Fruit fly (Drosophila melanogaster) whole organism, prepupa: Measurements from ENCODE around the gene CG2246.

Source experiments
- Blimp-1 ChIP-seq: fragments of 200-800 bp; sonication (Bioruptor generic); optimal IDR thresholded peaks from 3 replicates; lab custom pipeline; 2017; ENCODE audit warnings: missing biosample characterization, missing genetic modification characterization, mild to moderate bottlenecking, moderate library complexity, missing genetic modification reagents
- CG11294 ChIP-seq: fragments of 200-800 bp; sonication (Bioruptor generic); IDR thresholded peaks from 2 replicates; pipeline ENCODE4 v1.3.6; 2022; ENCODE audit warnings: missing biosample characterization, missing genetic modification characterization
- CG11762 ChIP-seq: fragments of 200-800 bp; sonication (Bioruptor generic); optimal IDR thresholded peaks from 3 replicates; lab custom pipeline; 2016; ENCODE audit warnings: missing biosample characterization, missing genetic modification characterization; ENCODE audit not compliant: insufficient read depth
- CG11902 ChIP-seq: fragments of 200-800 bp; sonication (Bioruptor generic); optimal IDR thresholded peaks from 3 replicates; lab custom pipeline; 2016; ENCODE audit warnings: missing biosample characterization, missing genetic modification characterization
- CG3032 ChIP-seq: fragments of 200-800 bp; optimal IDR thresholded peaks from 2 replicates; lab custom pipeline; 2019; ENCODE audit warnings: missing biosample characterization, mild to moderate bottlenecking, missing genetic modification characterization, moderate library complexity
- CG31627 ChIP-seq: fragments of 200-800 bp; sonication (Bioruptor generic); optimal IDR thresholded peaks from 3 replicates; lab custom pipeline; 2016; ENCODE audit warnings: missing biosample characterization, missing genetic modification characterization
- CG6163 ChIP-seq: fragments of 200-800 bp; sonication (Bioruptor generic); IDR thresholded peaks from 3 replicates; pipeline ENCODE4 v1.3.6; 2022; ENCODE audit warnings: missing biosample characterization, missing genetic modification characterization
- CG6276 ChIP-seq: fragments of 200-800 bp; sonication (Bioruptor generic); optimal IDR thresholded peaks from 2 replicates; lab custom pipeline; 2017; ENCODE audit warnings: missing biosample characterization, mild to moderate bottlenecking, missing genetic modification characterization
- CG6854 ChIP-seq: fragments of 200-800 bp; sonication (Bioruptor generic); optimal IDR thresholded peaks from 2 replicates; lab custom pipeline; 2017; ENCODE audit warnings: missing biosample characterization, mild to moderate bottlenecking, missing genetic modification characterization
- CG8119 ChIP-seq: fragments of 200-800 bp; sonication (Bioruptor generic); IDR thresholded peaks from 3 replicates; pipeline ENCODE4 v1.3.6; 2022; ENCODE audit warnings: missing biosample characterization, missing genetic modification characterization
- CG8319 ChIP-seq: fragments of 200-800 bp; sonication (Bioruptor generic); optimal IDR thresholded peaks from 3 replicates; lab custom pipeline; 2016; ENCODE audit warnings: missing biosample characterization, missing genetic modification characterization
- CG9139 ChIP-seq: fragments of 200-800 bp; sonication (Bioruptor generic); optimal IDR thresholded peaks from 3 replicates; lab custom pipeline; 2017; ENCODE audit warnings: missing biosample characterization, mild to moderate bottlenecking, missing genetic modification characterization
- Eip75B ChIP-seq: fragments of 200-800 bp; sonication (Bioruptor generic); optimal IDR thresholded peaks from 3 replicates; lab custom pipeline; 2016; ENCODE audit warnings: missing biosample characterization, missing genetic modification characterization
- Eip78C ChIP-seq: fragments of 200-800 bp; sonication (Bioruptor generic); peaks from one replicate; lab custom pipeline; 2016; ENCODE audit warnings: missing biosample characterization, missing genetic modification characterization
- Eip93F ChIP-seq: fragments of 200-800 bp; sonication (Bioruptor generic); optimal IDR thresholded peaks from 2 replicates; lab custom pipeline; 2016; ENCODE audit warnings: missing biosample characterization, mild to moderate bottlenecking, missing genetic modification characterization
- Ets21C ChIP-seq: fragments of 200-800 bp; sonication (Bioruptor generic); optimal IDR thresholded peaks from 3 replicates; lab custom pipeline; 2016; ENCODE audit warnings: missing biosample characterization, missing genetic modification characterization
- Hr39 ChIP-seq: fragments of 200-800 bp; sonication (Bioruptor generic); optimal IDR thresholded peaks from 2 replicates; lab custom pipeline; 2016; ENCODE audit warnings: missing biosample characterization, missing genetic modification characterization
- Lpt ChIP-seq: fragments of 200-800 bp; sonication (Bioruptor generic); optimal IDR thresholded peaks from 3 replicates; lab custom pipeline; 2016; ENCODE audit warnings: missing biosample characterization, missing genetic modification characterization
- Smox ChIP-seq: fragments of 200-800 bp; sonication (Bioruptor generic); optimal IDR thresholded peaks from 3 replicates; lab custom pipeline; 2016; ENCODE audit warnings: missing biosample characterization, missing genetic modification characterization
- Sox14 ChIP-seq: fragments of 200-800 bp; sonication (Bioruptor generic); optimal IDR thresholded peaks from 3 replicates; lab custom pipeline; 2016; ENCODE audit warnings: missing biosample characterization, missing genetic modification characterization
- Sox15 ChIP-seq: fragments of 200-800 bp; sonication (Bioruptor generic); optimal IDR thresholded peaks from 3 replicates; lab custom pipeline; 2016; ENCODE audit warnings: missing biosample characterization, missing genetic modification characterization
- achi ChIP-seq: fragments of 200-800 bp; sonication (Bioruptor generic); optimal IDR thresholded peaks from 3 replicates; lab custom pipeline; 2016; ENCODE audit warnings: missing biosample characterization, missing genetic modification characterization
- acj6 ChIP-seq: fragments of 200-800 bp; sonication (Bioruptor generic); optimal IDR thresholded peaks from 3 replicates; lab custom pipeline; 2016; ENCODE audit warnings: missing biosample characterization, missing genetic modification characterization
- cyc ChIP-seq: fragments of 200-800 bp; sonication (Bioruptor generic); optimal IDR thresholded peaks from 3 replicates; lab custom pipeline; 2016; ENCODE audit warnings: missing biosample characterization, missing genetic modification characterization
- dac ChIP-seq: fragments of 200-800 bp; sonication (Bioruptor generic); optimal IDR thresholded peaks from 2 replicates; lab custom pipeline; 2017; ENCODE audit warnings: missing biosample characterization, mild to moderate bottlenecking, missing genetic modification characterization
- eg ChIP-seq: fragments of 200-800 bp; sonication (Bioruptor generic); IDR thresholded peaks from 3 replicates; pipeline ENCODE4 v1.3.6; 2022; ENCODE audit warnings: missing biosample characterization, missing genetic modification characterization
- esn ChIP-seq: fragments of 200-800 bp; sonication (Bioruptor generic); optimal IDR thresholded peaks from 2 replicates; lab custom pipeline; 2016; ENCODE audit warnings: missing biosample characterization, mild to moderate bottlenecking, missing genetic modification characterization, moderate library complexity
- fd59A ChIP-seq: fragments of 200-800 bp; sonication (Bioruptor generic); optimal IDR thresholded peaks from 2 replicates; lab custom pipeline; 2017; ENCODE audit warnings: missing biosample characterization, mild to moderate bottlenecking, missing genetic modification characterization, missing genetic modification reagents
- fd85E ChIP-seq: fragments of 200-800 bp; sonication (Bioruptor generic); optimal IDR thresholded peaks from 3 replicates; lab custom pipeline; 2016; ENCODE audit warnings: missing biosample characterization, missing genetic modification characterization
- fkh ChIP-seq: fragments of 200-800 bp; sonication (Bioruptor generic); optimal IDR thresholded peaks from 3 replicates; lab custom pipeline; 2017; ENCODE audit warnings: missing biosample characterization, mild to moderate bottlenecking, missing genetic modification characterization, moderate library complexity
- lz ChIP-seq: fragments of 200-800 bp; sonication (Bioruptor generic); optimal IDR thresholded peaks from 3 replicates; lab custom pipeline; 2016; ENCODE audit warnings: missing biosample characterization, missing genetic modification characterization
- net ChIP-seq: fragments of 200-800 bp; sonication (Bioruptor generic); optimal IDR thresholded peaks from 3 replicates; lab custom pipeline; 2016; ENCODE audit warnings: missing biosample characterization, missing genetic modification characterization
- pdm3 ChIP-seq: fragments of 200-800 bp; sonication (Bioruptor generic); optimal IDR thresholded peaks from 3 replicates; lab custom pipeline; 2016; ENCODE audit warnings: missing biosample characterization, missing genetic modification characterization
- salr ChIP-seq, 2 experiments: fragments of 200-800 bp; sonication (Bioruptor generic); optimal IDR thresholded peaks; 3 replicates each; lab custom pipeline; 2016 to 2018; ENCODE audit warnings: missing biosample characterization in 2 of 2, missing genetic modification characterization in 2 of 2, mild to moderate bottlenecking in 1 of 2
- svp ChIP-seq: fragments of 200-800 bp; sonication (Bioruptor generic); peaks from one replicate; lab custom pipeline; 2016; ENCODE audit warnings: missing biosample characterization, missing genetic modification characterization
- topi ChIP-seq: fragments of 200-800 bp; sonication (Bioruptor generic); optimal IDR thresholded peaks from 3 replicates; lab custom pipeline; 2016; ENCODE audit warnings: missing biosample characterization, missing genetic modification characterization
- vri ChIP-seq: fragments of 200-800 bp; sonication (Bioruptor generic); optimal IDR thresholded peaks from 3 replicates; lab custom pipeline; 2016; ENCODE audit warnings: missing biosample characterization, mild to moderate bottlenecking, missing genetic modification characterization

The CG2246 gene

DNA sequence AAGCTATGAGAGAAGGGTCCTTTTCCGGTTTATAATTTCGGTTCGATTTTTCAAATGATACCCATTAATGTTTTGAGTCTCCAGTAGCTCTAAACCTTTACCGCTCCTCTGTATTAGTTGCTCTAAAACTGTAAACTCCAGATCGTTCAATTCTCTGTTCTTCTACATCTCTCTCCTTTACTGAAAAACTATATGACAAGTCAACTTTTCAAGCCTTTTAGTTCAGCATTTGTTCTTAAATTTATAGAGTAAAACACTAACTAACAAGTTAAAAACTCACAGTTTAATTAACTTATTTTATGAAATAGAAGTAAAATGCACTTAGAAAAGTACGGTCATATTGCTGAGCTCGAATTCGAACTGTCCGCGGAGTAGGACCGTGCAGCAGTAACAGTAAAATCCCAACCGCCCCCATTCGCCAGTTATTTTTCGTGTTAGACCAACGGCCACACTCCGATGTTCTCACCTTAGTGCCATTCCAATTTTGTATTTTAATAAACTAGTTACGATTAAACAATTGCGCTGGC is 38.5 kb downstream of the CG2246 start:
- TF ChIP-seq topi (GFP tag; lab: Kevin White, UChicago): peak; percentile 10
- no peak for TF ChIP-seq Sox15
- peak; percentile 27 for TF ChIP-seq svp (GFP tag; lab: Kevin White, UChicago)
- TF ChIP-seq CG11902: no peak
- TF ChIP-seq Eip78C (GFP tag; lab: Kevin White, UChicago): peak; percentile 60

dm6 chr3R:30561207-30561606 is 40.1 kb downstream of the CG2246 start:
- no peak for TF ChIP-seq Blimp-1 (GFP tag; lab: Kevin White, UChicago)
- no peak for TF ChIP-seq CG3032 (tag; lab: Kevin White, UChicago)
- no peak for TF ChIP-seq fkh
- TF ChIP-seq dac: no peak
- TF ChIP-seq CG6276 (GFP tag; lab: Kevin White, UChicago): no peak
- TF ChIP-seq vri (GFP tag; lab: Kevin White, UChicago): no peak
- TF ChIP-seq salr (GFP tag; optimal IDR thresholded peaks at IDR 0.05; lab: Kevin White, UChicago): no peak
- TF ChIP-seq Smox (GFP tag; lab: Kevin White, UChicago): no peak
- TF ChIP-seq Eip75B (GFP tag; lab: Kevin White, UChicago): no peak
- TF ChIP-seq achi: no peak
- TF ChIP-seq lz (GFP tag; lab: Kevin White, UChicago): no peak
- TF ChIP-seq Lpt: no peak
- no peak for TF ChIP-seq net
- no peak for TF ChIP-seq Eip93F (GFP tag; lab: Kevin White, UChicago)
- TF ChIP-seq pdm3 (GFP tag; lab: Kevin White, UChicago): no peak

- no peak for TF ChIP-seq vri (GFP tag; lab: Kevin White, UChicago)
- no peak for TF ChIP-seq CG6854 (GFP tag; lab: Kevin White, UChicago)
- no peak for TF ChIP-seq Hr39
- no peak for TF ChIP-seq fd85E
- no peak for TF ChIP-seq dac
- TF ChIP-seq CG31627 (GFP tag; lab: Kevin White, UChicago): no peak
- no peak for TF ChIP-seq fd59A (GFP tag; lab: Kevin White, UChicago)
- no peak for TF ChIP-seq CG11902
- no peak for TF ChIP-seq lz (GFP tag; lab: Kevin White, UChicago)
- no peak for TF ChIP-seq acj6 (GFP tag; lab: Kevin White, UChicago)
- TF ChIP-seq Sox14 (GFP tag; lab: Kevin White, UChicago): no peak
- no peak for TF ChIP-seq topi (GFP tag; lab: Kevin White, UChicago)
- TF ChIP-seq Lpt: no peak
- no peak for TF ChIP-seq achi
Measured at dm6 chr3R:30560070-30560469, 41.2 kb downstream of the CG2246 start, which contains the start of gene CG34155. Gene CG34155, minus strand, starts transcription at chr3R:30560199.

DNA sequence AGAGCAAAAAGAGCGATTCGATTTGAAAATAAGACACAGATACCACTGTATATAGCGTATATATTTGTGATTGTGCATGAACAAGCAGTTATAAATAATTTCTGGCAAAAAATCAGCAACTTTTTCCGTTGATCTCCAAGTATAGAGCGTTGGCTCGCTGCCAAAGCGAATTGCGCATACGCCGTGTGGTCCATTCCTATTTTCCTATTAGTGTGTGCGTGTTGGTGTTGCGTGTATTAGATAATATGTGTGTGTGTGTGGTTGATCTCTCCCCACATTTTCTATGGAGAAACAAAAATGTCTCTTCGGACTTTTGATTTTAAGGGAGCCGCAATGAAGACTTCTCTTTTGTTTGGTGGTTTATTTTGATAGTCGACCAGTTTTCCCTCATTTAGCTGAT is 48.7 kb downstream of the CG2246 start:
- TF ChIP-seq CG11294: no peak
- TF ChIP-seq Eip78C (GFP tag; lab: Kevin White, UChicago): no peak
- no peak for TF ChIP-seq net
- TF ChIP-seq fd59A (GFP tag; lab: Kevin White, UChicago): no peak
- no peak for TF ChIP-seq fd85E
- no peak for TF ChIP-seq CG11762
- TF ChIP-seq Sox14 (GFP tag; lab: Kevin White, UChicago): no peak
- TF ChIP-seq CG8319 (GFP tag; lab: Kevin White, UChicago): no peak
- no peak for TF ChIP-seq Ets21C (GFP tag; lab: Kevin White, UChicago)
- TF ChIP-seq Sox15: no peak
- TF ChIP-seq esn (GFP tag; lab: Kevin White, UChicago): no peak
- no peak for TF ChIP-seq cyc (GFP tag; lab: Kevin White, UChicago)
- TF ChIP-seq achi: no peak
- TF ChIP-seq Eip93F (GFP tag; lab: Kevin White, UChicago): no peak
- TF ChIP-seq Hr39: no peak
- no peak for TF ChIP-seq eg (GFP tag; lab: Robert Waterston, UW)
- TF ChIP-seq fkh: no peak
- TF ChIP-seq CG6163: no peak
- no peak for TF ChIP-seq CG8119
- no peak for TF ChIP-seq CG9139 (GFP tag; lab: Kevin White, UChicago)
